Fruit fly (Drosophila melanogaster) whole organism, embryonic: ENCODE results near the gene Cp18.

ENCODE experiments used
- Adf1 ChIP-seq: fragments of 200-800 bp; sonication (Bioruptor generic); IDR thresholded peaks from 2 replicates; pipeline ENCODE4 v1.3.6; 2022; ENCODE audit warnings: missing biosample characterization, missing genetic modification characterization
- Atf6 ChIP-seq: fragments of 200-800 bp; sonication (Bioruptor generic); IDR thresholded peaks from 2 replicates; pipeline ENCODE4 v1.3.6; 2022; ENCODE audit warnings: missing biosample characterization, missing genetic modification characterization
- BtbVII ChIP-seq: fragments of 200-800 bp; sonication (Bioruptor generic); optimal IDR thresholded peaks from 3 replicates; lab custom pipeline; 2017; ENCODE audit warnings: missing biosample characterization, mild to moderate bottlenecking, missing genetic modification characterization
- CG11456 ChIP-seq: fragments of 200-800 bp; sonication (Bioruptor generic); IDR thresholded peaks from 3 replicates; pipeline ENCODE4 v1.3.6; 2022; ENCODE audit warnings: missing biosample characterization, missing genetic modification characterization
- CG13296 ChIP-seq: fragments of 200-800 bp; sonication (Bioruptor generic); optimal IDR thresholded peaks from 3 replicates; lab custom pipeline; 2018; ENCODE audit warnings: missing biosample characterization, mild to moderate bottlenecking, missing genetic modification characterization
- CG14014 ChIP-seq: fragments of 200-800 bp; sonication (Bioruptor generic); IDR thresholded peaks from 2 replicates; pipeline ENCODE4 v1.3.6; 2022; ENCODE audit warnings: missing biosample characterization, missing genetic modification characterization
- CG15269 ChIP-seq: fragments of 200-800 bp; sonication (Bioruptor generic); optimal IDR thresholded peaks from 2 replicates; lab custom pipeline; 2018; ENCODE audit warnings: missing biosample characterization, mild to moderate bottlenecking, missing genetic modification characterization, moderate library complexity
- CG15514 ChIP-seq: fragments of 200-800 bp; sonication (Bioruptor generic); optimal IDR thresholded peaks from 3 replicates; lab custom pipeline; 2017; ENCODE audit warnings: missing biosample characterization, missing genetic modification characterization, mild to moderate bottlenecking, moderate library complexity, missing genetic modification reagents
- CG15601 ChIP-seq: fragments of 200-800 bp; sonication (Bioruptor generic); optimal IDR thresholded peaks from 3 replicates; lab custom pipeline; 2019; ENCODE audit warnings: missing biosample characterization, mild to moderate bottlenecking, missing genetic modification characterization, moderate library complexity
- CG15696 ChIP-seq: fragments of 200-800 bp; sonication (Bioruptor generic); optimal IDR thresholded peaks from 2 replicates; lab custom pipeline; 2019; ENCODE audit warnings: missing biosample characterization, mild to moderate bottlenecking, missing genetic modification characterization, moderate library complexity
- CG1602 ChIP-seq: fragments of 200-800 bp; sonication (Bioruptor generic); optimal IDR thresholded peaks from 3 replicates; lab custom pipeline; 2016; ENCODE audit warnings: missing biosample characterization, missing genetic modification characterization
- CG17385 ChIP-seq: fragments of 200-800 bp; sonication (Bioruptor generic); optimal IDR thresholded peaks from 3 replicates; lab custom pipeline; 2018; ENCODE audit warnings: missing biosample characterization, mild to moderate bottlenecking, missing genetic modification characterization
- CG1832 ChIP-seq: fragments of 200-800 bp; sonication (Bioruptor generic); optimal IDR thresholded peaks from 2 replicates; lab custom pipeline; 2017; ENCODE audit warnings: missing biosample characterization, mild to moderate bottlenecking, missing genetic modification characterization, inconsistent platforms
- CG18476 ChIP-seq: fragments of 200-800 bp; sonication (Bioruptor generic); optimal IDR thresholded peaks from 2 replicates; lab custom pipeline; 2016; ENCODE audit warnings: missing biosample characterization, mild to moderate bottlenecking, missing genetic modification characterization
- CG18599 ChIP-seq: fragments of 200-800 bp; sonication (Bioruptor generic); optimal IDR thresholded peaks from 3 replicates; lab custom pipeline; 2017; ENCODE audit warnings: missing biosample characterization, missing genetic modification characterization, mild to moderate bottlenecking, moderate library complexity, missing genetic modification reagents
- CG30403 ChIP-seq: fragments of 200-800 bp; sonication (Bioruptor generic); optimal IDR thresholded peaks from 3 replicates; lab custom pipeline; 2016; ENCODE audit warnings: missing biosample characterization, missing genetic modification characterization
- CG32532 ChIP-seq: fragments of 200-800 bp; sonication (Bioruptor generic); IDR thresholded peaks from 2 replicates; pipeline ENCODE4 v1.3.6; 2022; ENCODE audit warnings: missing biosample characterization, missing genetic modification characterization
- CG6175 ChIP-seq: fragments of 200-800 bp; sonication (Bioruptor generic); IDR thresholded peaks from 3 replicates; pipeline ENCODE4 v1.3.6; 2022; ENCODE audit warnings: missing biosample characterization, missing genetic modification characterization
- CG6654 ChIP-seq: fragments of 200-800 bp; sonication (Bioruptor generic); optimal IDR thresholded peaks from 2 replicates; lab custom pipeline; 2017; ENCODE audit warnings: missing biosample characterization, mild to moderate bottlenecking, missing genetic modification characterization
- CG6765 ChIP-seq: fragments of 200-800 bp; sonication (Bioruptor generic); optimal IDR thresholded peaks from 3 replicates; lab custom pipeline; 2017; ENCODE audit warnings: missing biosample characterization, mild to moderate bottlenecking, missing genetic modification characterization
- CG6813 ChIP-seq: fragments of 200-800 bp; sonication (Bioruptor generic); optimal IDR thresholded peaks from 2 replicates; lab custom pipeline; 2017; ENCODE audit warnings: missing biosample characterization, missing genetic modification characterization, mild to moderate bottlenecking, moderate library complexity, missing genetic modification reagents
- CG7372 ChIP-seq: fragments of 200-800 bp; sonication (Bioruptor generic); IDR thresholded peaks from 2 replicates; pipeline ENCODE4 v1.3.6; 2022; ENCODE audit warnings: missing biosample characterization, missing genetic modification characterization
- CG7928 ChIP-seq: fragments of 200-800 bp; sonication (Bioruptor generic); optimal IDR thresholded peaks from 2 replicates; lab custom pipeline; 2017; ENCODE audit warnings: missing biosample characterization, mild to moderate bottlenecking, missing genetic modification characterization
- CG9437 ChIP-seq: fragments of 200-800 bp; sonication (Bioruptor generic); optimal IDR thresholded peaks from 2 replicates; lab custom pipeline; 2018; ENCODE audit warnings: missing biosample characterization, mild to moderate bottlenecking, missing genetic modification characterization
- CG9727 ChIP-seq: fragments of 200-800 bp; sonication (Bioruptor generic); optimal IDR thresholded peaks from 3 replicates; lab custom pipeline; 2017; ENCODE audit warnings: missing biosample characterization, mild to moderate bottlenecking, missing genetic modification characterization
- CHES-1-like ChIP-seq: fragments of 200-800 bp; sonication (Bioruptor generic); optimal IDR thresholded peaks from 2 replicates; lab custom pipeline; 2016; ENCODE audit warnings: missing biosample characterization, missing genetic modification characterization
- Dbx ChIP-seq: fragments of 200-800 bp; sonication (Bioruptor generic); IDR thresholded peaks from 3 replicates; pipeline ENCODE4 v1.3.6; 2022; ENCODE audit warnings: missing biosample characterization, missing genetic modification characterization
- Fer1 ChIP-seq: fragments of 200-800 bp; sonication (Bioruptor generic); optimal IDR thresholded peaks from 2 replicates; lab custom pipeline; 2017; ENCODE audit warnings: missing biosample characterization, mild to moderate bottlenecking, missing genetic modification characterization
- Fer3 ChIP-seq: fragments of 200-800 bp; sonication (Bioruptor generic); optimal IDR thresholded peaks from 2 replicates; lab custom pipeline; 2018; ENCODE audit warnings: missing biosample characterization, mild to moderate bottlenecking, missing genetic modification characterization, moderate library complexity
- Gug ChIP-seq: fragments of 200-800 bp; sonication (Bioruptor generic); IDR thresholded peaks from 4 replicates; pipeline ENCODE4 v1.3.6; 2022; ENCODE audit warnings: missing biosample characterization, missing genetic modification characterization
- Hmr ChIP-seq: fragments of 200-800 bp; sonication (Bioruptor generic); optimal IDR thresholded peaks from 3 replicates; lab custom pipeline; 2017; ENCODE audit warnings: mild to moderate bottlenecking, missing biosample characterization, missing genetic modification reagents, missing genetic modification characterization
- Hr3 ChIP-seq: fragments of 200-800 bp; sonication (Bioruptor generic); optimal IDR thresholded peaks from 3 replicates; lab custom pipeline; 2016; ENCODE audit warnings: missing biosample characterization, missing genetic modification characterization
- Hr51 ChIP-seq, 2 experiments: fragments of 200-800 bp; sonication (Bioruptor generic); optimal IDR thresholded peaks; 2 replicates in 1 of 2; 3 replicates in 1 of 2; lab custom pipeline; 2016 to 2018; ENCODE audit warnings: missing biosample characterization in 2 of 2, missing genetic modification characterization in 2 of 2, mild to moderate bottlenecking in 1 of 2, moderate library complexity in 1 of 2
- MTF-1 ChIP-seq: fragments of 200-800 bp; sonication (Bioruptor generic); optimal IDR thresholded peaks from 2 replicates; lab custom pipeline; 2018; ENCODE audit warnings: missing biosample characterization, mild to moderate bottlenecking, missing genetic modification characterization, borderline replicate concordance
- Rfx ChIP-seq: fragments of 200-800 bp; sonication (Bioruptor generic); IDR thresholded peaks from 2 replicates; pipeline ENCODE4 v1.3.6; 2022; ENCODE audit warnings: missing biosample characterization, missing genetic modification characterization
- bcd ChIP-seq: fragments of 200-800 bp; sonication (Bioruptor generic); optimal IDR thresholded peaks from 2 replicates; lab custom pipeline; 2017; ENCODE audit warnings: missing biosample characterization, mild to moderate bottlenecking, missing genetic modification characterization
- dmrt99B ChIP-seq: fragments of 200-800 bp; sonication (Bioruptor generic); optimal IDR thresholded peaks from 2 replicates; lab custom pipeline; 2018; ENCODE audit warnings: missing biosample characterization, mild to moderate bottlenecking, missing genetic modification characterization, moderate library complexity
- dysf ChIP-seq: fragments of 200-800 bp; sonication (Bioruptor generic); IDR thresholded peaks from 3 replicates; pipeline ENCODE4 v1.3.6; 2022; ENCODE audit warnings: missing biosample characterization, missing genetic modification characterization
- gsb ChIP-seq: fragments of 200-800 bp; sonication (Bioruptor generic); IDR thresholded peaks from 2 replicates; pipeline ENCODE4 v1.3.6; 2022; ENCODE audit warnings: missing biosample characterization, missing genetic modification characterization
- lab ChIP-seq: fragments of 200-800 bp; sonication (Bioruptor generic); optimal IDR thresholded peaks from 3 replicates; lab custom pipeline; 2017; ENCODE audit warnings: missing biosample characterization, missing genetic modification characterization, mild to moderate bottlenecking, moderate library complexity, missing genetic modification reagents
- luna ChIP-seq: fragments of 200-800 bp; sonication (Bioruptor generic); optimal IDR thresholded peaks from 2 replicates; lab custom pipeline; 2016; ENCODE audit warnings: missing biosample characterization, missing genetic modification characterization
- mam ChIP-seq: fragments of 200-800 bp; sonication (Bioruptor generic); optimal IDR thresholded peaks from 3 replicates; lab custom pipeline; 2016; ENCODE audit warnings: missing biosample characterization, missing genetic modification characterization
- mirr ChIP-seq: fragments of 200-800 bp; sonication (Bioruptor generic); optimal IDR thresholded peaks from 3 replicates; lab custom pipeline; 2018; ENCODE audit warnings: missing biosample characterization, mild to moderate bottlenecking, missing genetic modification characterization
- scrt ChIP-seq: fragments of 200-800 bp; sonication (Bioruptor generic); optimal IDR thresholded peaks from 2 replicates; lab custom pipeline; 2018; ENCODE audit warnings: missing biosample characterization, mild to moderate bottlenecking, missing genetic modification characterization, moderate library complexity
- slbo ChIP-seq: fragments of 200-800 bp; sonication (Bioruptor generic); IDR thresholded peaks from 2 replicates; pipeline ENCODE4 v1.3.6; 2022; ENCODE audit warnings: missing biosample characterization, missing genetic modification characterization
- slou ChIP-seq: fragments of 200-800 bp; sonication (Bioruptor generic); optimal IDR thresholded peaks from 3 replicates; lab custom pipeline; 2016; ENCODE audit warnings: missing biosample characterization, missing genetic modification characterization
- sug ChIP-seq: fragments of 200-800 bp; optimal IDR thresholded peaks from 2 replicates; lab custom pipeline; 2019; ENCODE audit warnings: missing biosample characterization, mild to moderate bottlenecking, missing genetic modification characterization, moderate library complexity
- trh ChIP-seq: fragments of 200-800 bp; sonication (Bioruptor generic); optimal IDR thresholded peaks from 2 replicates; lab custom pipeline; 2016; ENCODE audit warnings: missing biosample characterization, missing genetic modification characterization
- wek ChIP-seq: fragments of 200-800 bp; sonication (Bioruptor generic); optimal IDR thresholded peaks from 3 replicates; lab custom pipeline; 2018; ENCODE audit warnings: missing biosample characterization, mild to moderate bottlenecking, missing genetic modification characterization, moderate library complexity
- zfh1 ChIP-seq: fragments of 200-800 bp; sonication (Bioruptor generic); IDR thresholded peaks from 3 replicates; pipeline ENCODE4 v1.3.6; 2022; ENCODE audit warnings: missing biosample characterization, missing genetic modification characterization

Gene Cp18

DNA sequence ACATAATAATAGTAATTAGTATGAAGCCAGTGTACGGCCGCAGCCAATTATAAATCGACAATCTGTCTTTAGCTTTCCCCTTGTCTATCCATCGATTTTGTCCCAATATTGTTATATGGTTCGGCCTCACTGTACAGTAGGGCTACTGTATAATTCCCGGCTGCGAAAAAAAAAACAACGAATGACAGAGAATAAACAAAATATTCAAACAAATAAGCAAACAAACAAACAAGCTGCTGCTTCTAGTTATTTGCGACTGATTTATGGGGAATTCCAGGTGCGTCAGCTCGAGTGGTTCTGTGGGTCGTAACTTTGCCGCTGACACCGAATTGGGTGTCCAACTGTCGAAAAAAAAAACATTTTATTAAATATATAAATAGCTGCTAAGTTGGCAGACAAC is 36.9 kb upstream of the Cp18 start:
- TF ChIP-seq Hr51 (GFP tag; optimal IDR thresholded peaks at IDR 0.05; lab: Kevin White, UChicago) (peak in 1 of 2 experiments; percentile 1), Adf1 (peak; percentile 12; the same call in 1 of the 2 replicates), Fer1 (GFP tag; lab: Kevin White, UChicago) (peak; percentile 77), CG18476 (peak; percentile 4), CG15601 (tag; lab: Kevin White, UChicago) (no peak), bcd (GFP tag; lab: Kevin White, UChicago) (peak; percentile 37), lab (GFP tag; lab: Kevin White, UChicago) (peak; percentile 86), trh (GFP tag; lab: Kevin White, UChicago) (peak; percentile 22), dysf (GFP tag; lab: Robert Waterston, UW) (peak; percentile 17; the same call in 1 of the 3 replicates), luna (GFP tag; lab: Kevin White, UChicago) (peak; percentile 23), mam (GFP tag; lab: Kevin White, UChicago) (peak; percentile 18), CG18599 (GFP tag; lab: Kevin White, UChicago) (peak; percentile 81), slbo (GFP tag; lab: Robert Waterston, UW) (0 out of 2 replicates have a peak, but pooled peaks have one; percentile 7), CG1602 (GFP tag; lab: Kevin White, UChicago) (no peak), CG7372 (no peak), CG6813 (GFP tag; lab: Kevin White, UChicago) (peak; percentile 76), CHES-1-like (GFP tag; lab: Kevin White, UChicago) (peak; percentile 5), Hr3 (GFP tag; lab: Kevin White, UChicago) (no peak), CG9437 (GFP tag; lab: Kevin White, UChicago) (no peak), zfh1 (GFP tag; lab: Robert Waterston, UW) (peak; percentile 42; the same call in 1 of the 3 replicates), CG15696 (peak; percentile 51), Hmr (GFP tag; lab: Kevin White, UChicago) (peak; percentile 73), CG14014 (GFP tag; lab: Robert Waterston, UW) (peak; percentile 58; the same call in 1 of the 2 replicates), wek (peak; percentile 5), dmrt99B (tag; lab: Kevin White, UChicago) (peak; percentile 19), Dbx (GFP tag; lab: Robert Waterston, UW) (peak; percentile 53; the same call in 1 of the 3 replicates), CG6654 (no peak), CG32532 (GFP tag; lab: Robert Waterston, UW) (peak; percentile 25; the same call in 1 of the 2 replicates), CG7928 (GFP tag; lab: Kevin White, UChicago) (peak; percentile 24), Gug (GFP tag; lab: Robert Waterston, UW) (no peak), Fer3 (tag; lab: Kevin White, UChicago) (peak; percentile 63), CG17385 (GFP tag; lab: Kevin White, UChicago) (no peak), CG15269 (tag; lab: Kevin White, UChicago) (peak; percentile 21), MTF-1 (GFP tag; lab: Kevin White, UChicago) (peak; percentile 61), gsb (GFP tag; lab: Robert Waterston, UW) (peak; percentile 53), CG13296 (GFP tag; lab: Kevin White, UChicago) (peak; percentile 78), CG9727 (GFP tag; lab: Kevin White, UChicago) (peak; percentile 56), slou (GFP tag; lab: Kevin White, UChicago) (peak; percentile 40), CG6765 (GFP tag; lab: Kevin White, UChicago) (peak; percentile 20), sug (tag; lab: Kevin White, UChicago) (peak; percentile 31), Rfx (GFP tag; lab: Robert Waterston, UW) (peak; percentile 66), CG30403 (no peak), CG15514 (GFP tag; lab: Kevin White, UChicago) (peak; percentile 80), CG6175 (GFP tag; lab: Robert Waterston, UW) (no peak), BtbVII (GFP tag; lab: Kevin White, UChicago) (peak; percentile 76), CG11456 (GFP tag; lab: Robert Waterston, UW) (peak; percentile 53; the same call in 1 of the 3 replicates), mirr (GFP tag; lab: Kevin White, UChicago) (peak; percentile 77), Atf6 (GFP tag; lab: Robert Waterston, UW) (peak; percentile 78), scrt (peak; percentile 6), CG1832 (no peak)
